Worm (Caenorhabditis elegans) whole organism, young adult: ENCODE results near the gene srsx-22.
A peak's percentile ranks its signal among the peaks of the same experiment; 100 is the strongest.

Experiments
- B0019.2 ChIP-seq: fragments of 200-800 bp; sonication (Bioruptor generic); conservative IDR thresholded peaks from 2 replicates; pipeline ENCODE4 v1.3.6; 2022; ENCODE audit warnings: missing genetic modification reagents, missing genetic modification characterization, missing compliant biosample characterization
- B0035.1 ChIP-seq: sonication (generic microtip); optimal IDR thresholded peaks from 2 replicates; lab custom pipeline; 2016; ENCODE audit warnings: missing genetic modification characterization, mild to moderate bottlenecking, missing compliant biosample characterization, missing genotype, missing genetic modification reagents
- B0336.3 ChIP-seq: fragments of 200-800 bp; sonication (Bioruptor generic); IDR thresholded peaks from 2 replicates; pipeline ENCODE4 v1.3.6; 2022; ENCODE audit warnings: missing genetic modification characterization, missing compliant biosample characterization
- C17E4.6 ChIP-seq: fragments of 200-800 bp; sonication (Bioruptor generic); IDR thresholded peaks from 2 replicates; pipeline ENCODE4 v1.3.6; 2022; ENCODE audit warnings: missing genetic modification reagents, missing genetic modification characterization, missing compliant biosample characterization
- F10E7.11 ChIP-seq: sonication (generic microtip); optimal IDR thresholded peaks from 2 replicates; lab custom pipeline; 2017; ENCODE audit warnings: mild to moderate bottlenecking, missing genetic modification characterization, moderate library complexity, missing compliant biosample characterization
- F23B12.7 ChIP-seq: sonication (generic microtip); optimal IDR thresholded peaks from 2 replicates; lab custom pipeline; 2017; ENCODE audit warnings: missing genetic modification characterization, mild to moderate bottlenecking, missing compliant biosample characterization, antibody characterized with exemption, moderate library complexity; ENCODE audit not compliant: insufficient read depth
- F55B11.4 ChIP-seq: sonication (generic microtip); optimal IDR thresholded peaks from 2 replicates; lab custom pipeline; 2016; ENCODE audit warnings: missing compliant biosample characterization, missing genetic modification characterization, borderline replicate concordance; ENCODE audit not compliant: insufficient read depth
- T07F8.4 ChIP-seq: sonication (generic microtip); optimal IDR thresholded peaks from 2 replicates; lab custom pipeline; 2016; ENCODE audit warnings: mild to moderate bottlenecking, missing genetic modification characterization, moderate library complexity, missing compliant biosample characterization
- Y53G8AR.9 ChIP-seq: fragments of 200-800 bp; sonication (Bioruptor generic); conservative IDR thresholded peaks from 2 replicates; pipeline ENCODE4 v1.3.6; 2022; ENCODE audit warnings: missing genetic modification reagents, missing genetic modification characterization, missing compliant biosample characterization
- Y56A3A.18 ChIP-seq: fragments of 200-800 bp; sonication (Bioruptor generic); IDR thresholded peaks from 2 replicates; pipeline ENCODE4 v1.3.6; 2022; ENCODE audit warnings: missing genetic modification reagents, missing genetic modification characterization, missing compliant biosample characterization
- akir-1 ChIP-seq: fragments of 200-800 bp; sonication (Bioruptor generic); optimal IDR thresholded peaks from 2 replicates; lab custom pipeline; 2018; ENCODE audit warnings: mild to moderate bottlenecking, missing genetic modification characterization, moderate library complexity, missing compliant biosample characterization
- attf-3 ChIP-seq: fragments of 200-800 bp; sonication (Bioruptor generic); conservative IDR thresholded peaks from 2 replicates; pipeline ENCODE4 v1.3.6; 2022; ENCODE audit warnings: missing genetic modification reagents, missing genetic modification characterization, missing compliant biosample characterization
- attf-5 ChIP-seq: fragments of 200-800 bp; sonication (Bioruptor generic); optimal IDR thresholded peaks from 2 replicates; lab custom pipeline; 2018; ENCODE audit warnings: mild to moderate bottlenecking, missing genetic modification characterization, missing compliant biosample characterization
- attf-6 ChIP-seq: fragments of 200-800 bp; sonication (Bioruptor generic); IDR thresholded peaks from 2 replicates; pipeline ENCODE4 v1.3.6; 2022; ENCODE audit warnings: missing genetic modification reagents, missing genetic modification characterization, missing compliant biosample characterization
- bed-2 ChIP-seq: fragments of 200-800 bp; sonication (Bioruptor generic); IDR thresholded peaks from 2 replicates; pipeline ENCODE4 v1.3.6; 2022; ENCODE audit warnings: missing genetic modification reagents, missing genetic modification characterization, missing compliant biosample characterization
- ceh-40 ChIP-seq: fragments of 200-800 bp; sonication (Bioruptor generic); IDR thresholded peaks from 2 replicates; pipeline ENCODE4 v1.3.6; 2022; ENCODE audit warnings: missing genetic modification characterization, missing compliant biosample characterization
- ceh-79 ChIP-seq: sonication (generic microtip); optimal IDR thresholded peaks from 2 replicates; lab custom pipeline; 2017; ENCODE audit warnings: mild to moderate bottlenecking, missing genetic modification characterization, missing compliant biosample characterization
- chd-7 ChIP-seq: sonication (generic microtip); optimal IDR thresholded peaks from 2 replicates; lab custom pipeline; 2016; ENCODE audit warnings: mild to moderate bottlenecking, missing genetic modification characterization, moderate library complexity, missing compliant biosample characterization
- dox-1 ChIP-seq: fragments of 200-800 bp; sonication (Bioruptor generic); IDR thresholded peaks from 2 replicates; pipeline ENCODE4 v1.3.6; 2022; ENCODE audit warnings: missing genetic modification reagents, missing genetic modification characterization, missing compliant biosample characterization
- dpl-1 ChIP-seq: fragments of 150-350 bp; optimal IDR thresholded peaks from 2 replicates; lab custom pipeline; 2014; ENCODE audit warnings: missing biosample characterization, missing genetic modification reagents, missing genetic modification characterization
- hlh-12 ChIP-seq: sonication (generic microtip); optimal IDR thresholded peaks from 2 replicates; lab custom pipeline; 2016; ENCODE audit warnings: missing genetic modification characterization, missing compliant biosample characterization
- hlh-26 ChIP-seq: fragments of 200-800 bp; sonication (Bioruptor generic); conservative IDR thresholded peaks from 2 replicates; pipeline ENCODE4 v1.3.6; 2022; ENCODE audit warnings: missing genetic modification reagents, missing genetic modification characterization, missing compliant biosample characterization
- hmg-1.2 ChIP-seq: fragments of 200-800 bp; sonication (Bioruptor generic); IDR thresholded peaks from 2 replicates; pipeline ENCODE4 v1.3.6; 2022; ENCODE audit warnings: missing genetic modification reagents, missing genetic modification characterization, missing compliant biosample characterization
- hrde-1 ChIP-seq: sonication (generic microtip); optimal IDR thresholded peaks from 2 replicates; lab custom pipeline; 2016; ENCODE audit warnings: missing genetic modification characterization, mild to moderate bottlenecking, missing compliant biosample characterization, moderate library complexity, missing genotype, missing genetic modification reagents, borderline replicate concordance
- lag-1 ChIP-seq: fragments of 200-800 bp; sonication (Bioruptor generic); IDR thresholded peaks from 2 replicates; pipeline ENCODE4 v1.3.6; 2022; ENCODE audit warnings: missing genetic modification reagents, missing genetic modification characterization, missing compliant biosample characterization
- let-607 ChIP-seq, 2 experiments: fragments of 200-800 bp in 1 of 2; sonication (Bioruptor generic) in 1 of 2; sonication (generic microtip) in 1 of 2; optimal IDR thresholded peaks; 2 replicates each; lab custom pipeline; 2016 to 2018; ENCODE audit warnings: mild to moderate bottlenecking in 2 of 2, missing compliant biosample characterization in 2 of 2, missing genetic modification characterization in 2 of 2, moderate library complexity in 2 of 2, missing genotype in 1 of 2
- lin-54 ChIP-seq: fragments of 200-800 bp; sonication (Bioruptor generic); optimal IDR thresholded peaks from 2 replicates; lab custom pipeline; 2018; ENCODE audit warnings: mild to moderate bottlenecking, missing genetic modification characterization, missing compliant biosample characterization
- madf-3 ChIP-seq: fragments of 200-800 bp; sonication (Bioruptor generic); IDR thresholded peaks from 2 replicates; pipeline ENCODE4 v1.3.6; 2022; ENCODE audit warnings: missing genetic modification reagents, missing genetic modification characterization, missing compliant biosample characterization
- madf-8 ChIP-seq: fragments of 200-800 bp; sonication (Bioruptor generic); conservative IDR thresholded peaks from 2 replicates; pipeline ENCODE4 v1.3.6; 2022; ENCODE audit warnings: missing genetic modification reagents, missing genetic modification characterization, missing compliant biosample characterization
- mcd-1 ChIP-seq: fragments of 200-800 bp; sonication (Bioruptor generic); IDR thresholded peaks from 2 replicates; pipeline ENCODE4 v1.3.6; 2022; ENCODE audit warnings: missing genetic modification reagents, missing genetic modification characterization, missing compliant biosample characterization
- mxl-1 ChIP-seq: sonication (generic microtip); optimal IDR thresholded peaks from 2 replicates; lab custom pipeline; 2016; ENCODE audit warnings: missing genetic modification characterization, missing compliant biosample characterization
- nhr-179 ChIP-seq: sonication (generic microtip); optimal IDR thresholded peaks from 2 replicates; lab custom pipeline; 2016; ENCODE audit warnings: mild to moderate bottlenecking, missing genetic modification characterization, missing compliant biosample characterization
- pbrm-1 ChIP-seq: fragments of 200-800 bp; sonication (Bioruptor generic); IDR thresholded peaks from 2 replicates; pipeline ENCODE4 v1.3.6; 2022; ENCODE audit warnings: missing genetic modification reagents, missing genetic modification characterization, missing compliant biosample characterization
- rcor-1 ChIP-seq: fragments of 200-800 bp; sonication (Bioruptor generic); IDR thresholded peaks from 2 replicates; pipeline ENCODE4 v1.3.6; 2022; ENCODE audit warnings: missing genetic modification reagents, missing genetic modification characterization, missing compliant biosample characterization
- rpc-1 ChIP-seq, 2 experiments: fragments of 150-350 bp in 1 of 2; sonication (generic microtip) in 1 of 2; optimal IDR thresholded peaks; 2 replicates each; lab custom pipeline; 2014 to 2018; ENCODE audit warnings: missing biosample characterization in 1 of 2, missing genetic modification characterization in 1 of 2, missing genetic modification reagents in 1 of 2, missing genotype in 1 of 2
- sdz-38 ChIP-seq: sonication (generic microtip); optimal IDR thresholded peaks from 2 replicates; lab custom pipeline; 2016; ENCODE audit warnings: missing genotype, missing genetic modification characterization, missing compliant biosample characterization
- snpc-1.1 ChIP-seq: sonication (generic microtip); optimal IDR thresholded peaks from 2 replicates; lab custom pipeline; 2017; ENCODE audit warnings: missing genetic modification characterization, mild to moderate bottlenecking, missing compliant biosample characterization, antibody characterized with exemption, moderate library complexity, missing genotype, missing genetic modification reagents; ENCODE audit not compliant: insufficient read depth
- snpc-1.3 ChIP-seq: sonication (generic microtip); optimal IDR thresholded peaks from 2 replicates; lab custom pipeline; 2017; ENCODE audit warnings: missing genetic modification characterization, mild to moderate bottlenecking, missing compliant biosample characterization, antibody characterized with exemption, moderate library complexity, missing genotype, missing genetic modification reagents; ENCODE audit not compliant: insufficient read depth
- somi-1 ChIP-seq: fragments of 200-800 bp; sonication (Bioruptor generic); optimal IDR thresholded peaks from 2 replicates; lab custom pipeline; 2018; ENCODE audit warnings: mild to moderate bottlenecking, missing genetic modification characterization, missing compliant biosample characterization
- tbp1 ChIP-seq: fragments of 200-800 bp; sonication (Bioruptor generic); optimal IDR thresholded peaks from 2 replicates; lab custom pipeline; 2018; ENCODE audit warnings: mild to moderate bottlenecking, missing genetic modification characterization, missing compliant biosample characterization
- tlf-1 ChIP-seq: fragments of 200-800 bp; sonication (Bioruptor generic); optimal IDR thresholded peaks from 2 replicates; lab custom pipeline; 2018; ENCODE audit warnings: mild to moderate bottlenecking, missing genetic modification characterization, missing compliant biosample characterization
- unc-130 ChIP-seq: sonication (generic microtip); optimal IDR thresholded peaks from 2 replicates; lab custom pipeline; 2016; ENCODE audit warnings: missing genetic modification reagents, missing genetic modification characterization, missing compliant biosample characterization
- xnd-1 ChIP-seq: sonication (generic microtip); optimal IDR thresholded peaks from 2 replicates; lab custom pipeline; 2016; ENCODE audit warnings: missing genotype, missing genetic modification reagents, missing genetic modification characterization, missing compliant biosample characterization
- zfh-2 ChIP-seq: fragments of 200-800 bp; sonication (Bioruptor generic); conservative IDR thresholded peaks from 2 replicates; pipeline ENCODE4 v1.3.6; 2022; ENCODE audit warnings: missing genetic modification reagents, missing genetic modification characterization, missing compliant biosample characterization
- zim-3 ChIP-seq: sonication (generic microtip); optimal IDR thresholded peaks from 2 replicates; lab custom pipeline; 2017; ENCODE audit warnings: mild to moderate bottlenecking, missing genetic modification characterization, moderate library complexity, missing compliant biosample characterization
- ztf-25 ChIP-seq: fragments of 200-800 bp; sonication (Bioruptor generic); IDR thresholded peaks from 2 replicates; pipeline ENCODE4 v1.3.6; 2022; ENCODE audit warnings: missing genetic modification reagents, missing genetic modification characterization, missing compliant biosample characterization
- ztf-3 ChIP-seq: fragments of 200-800 bp; sonication (Bioruptor generic); optimal IDR thresholded peaks from 2 replicates; lab custom pipeline; 2018; ENCODE audit warnings: mild to moderate bottlenecking, missing genetic modification characterization, missing compliant biosample characterization

Gene srsx-22

ce11 chrV:8348959-8349389 lies 2.5 kb upstream of the srsx-22 start (continued):
- TF ChIP-seq Y56A3A.18 (GFP tag; lab: Robert Waterston, UW) (peak; percentile 89), bed-2 (GFP tag; lab: Robert Waterston, UW) (0 out of 2 replicates have a peak, but pooled peaks have one; percentile 16), C17E4.6 (GFP tag; lab: Robert Waterston, UW) (peak; percentile 72; the same call in 1 of the 2 replicates), tlf-1 (GFP tag; lab: Kevin White, UChicago) (peak; percentile 67), unc-130 (GFP tag; lab: Kevin White, UChicago) (peak; percentile 79), sdz-38 (peak; percentile 54), snpc-1.3 (tag; lab: Kevin White, UChicago) (peak; percentile 98), madf-3 (GFP tag; lab: Robert Waterston, UW) (peak; percentile 67; the same call in 1 of the 2 replicates), hmg-1.2 (GFP tag; lab: Robert Waterston, UW) (peak; percentile 97), hlh-26 (no peak), mxl-1 (tag; lab: Kevin White, UChicago) (no peak), F55B11.4 (tag; lab: Kevin White, UChicago) (no peak), hrde-1 (tag; lab: Kevin White, UChicago) (peak; percentile 89), attf-5 (GFP tag; lab: Kevin White, UChicago) (peak; percentile 46), rpc-1 (optimal IDR thresholded peaks at IDR 0.05; lab: Kevin White, UChicago) (peak; percentile 10), rpc-1 (tag; optimal IDR thresholded peaks at IDR 0.05; lab: Kevin White, UChicago) (peak; percentile 18), zfh-2 (GFP tag; lab: Robert Waterston, UW) (no peak), rcor-1 (GFP tag; lab: Robert Waterston, UW) (peak; percentile 95), attf-6 (GFP tag; lab: Robert Waterston, UW) (peak; percentile 95; the same call in 1 of the 2 replicates), somi-1 (GFP tag; lab: Kevin White, UChicago) (peak; percentile 17), pbrm-1 (GFP tag; lab: Robert Waterston, UW) (peak; percentile 99), ztf-25 (GFP tag; lab: Robert Waterston, UW) (no peak), akir-1 (GFP tag; lab: Kevin White, UChicago) (peak; percentile 68), Y53G8AR.9 (GFP tag; lab: Robert Waterston, UW) (peak; percentile 85), F10E7.11 (tag; lab: Kevin White, UChicago) (peak; percentile 55), nhr-179 (tag; lab: Kevin White, UChicago) (peak; percentile 57), tbp1 (GFP tag; lab: Kevin White, UChicago) (peak; percentile 84), dpl-1 (GFP tag; lab: Kevin White, UChicago) (peak; percentile 10), lin-54 (peak; percentile 84), ceh-79 (tag; lab: Kevin White, UChicago) (no peak), madf-8 (GFP tag; lab: Robert Waterston, UW) (peak; percentile 66), T07F8.4 (tag; lab: Kevin White, UChicago) (peak; percentile 54), snpc-1.1 (tag; lab: Kevin White, UChicago) (peak; percentile 99), F23B12.7 (peak; percentile 94), ztf-3 (GFP tag; lab: Kevin White, UChicago) (peak; percentile 15), B0019.2 (GFP tag; lab: Robert Waterston, UW) (0 out of 2 replicates have a peak, but pooled peaks have one; percentile 49), B0336.3 (GFP tag; lab: Robert Waterston, UW) (peak; percentile 96), dox-1 (GFP tag; lab: Robert Waterston, UW) (peak; percentile 96), B0035.1 (peak; percentile 15), mcd-1 (GFP tag; lab: Robert Waterston, UW) (peak; percentile 86), hlh-12 (tag; lab: Kevin White, UChicago) (no peak), xnd-1 (tag; lab: Kevin White, UChicago) (peak; percentile 79), ceh-40 (GFP tag; lab: Robert Waterston, UW) (no peak), chd-7 (tag; lab: Kevin White, UChicago) (peak; percentile 78), let-607 (tag; optimal IDR thresholded peaks at IDR 0.05; lab: Kevin White, UChicago) (peak; percentile 43 to 59), zim-3 (tag; lab: Kevin White, UChicago) (peak; percentile 0), lag-1 (GFP tag; lab: Robert Waterston, UW) (no peak), attf-3 (0 out of 2 replicates have a peak, but pooled peaks have one; percentile 29)
